Fruit fly (Drosophila melanogaster) S2 (cell line): ENCODE data around the gene Nsun2.
A peak's percentile ranks its signal among the peaks of the same experiment; 100 is the strongest.

Source experiments
- CG8478 ChIP-seq: fragments of >200 bp; optimal IDR thresholded peaks from 2 replicates; lab custom pipeline; 2018
- CTCF ChIP-seq, 2 experiments: fragments of >200 bp; optimal IDR thresholded peaks; 2 replicates each; lab custom pipeline; 2018

DNA sequence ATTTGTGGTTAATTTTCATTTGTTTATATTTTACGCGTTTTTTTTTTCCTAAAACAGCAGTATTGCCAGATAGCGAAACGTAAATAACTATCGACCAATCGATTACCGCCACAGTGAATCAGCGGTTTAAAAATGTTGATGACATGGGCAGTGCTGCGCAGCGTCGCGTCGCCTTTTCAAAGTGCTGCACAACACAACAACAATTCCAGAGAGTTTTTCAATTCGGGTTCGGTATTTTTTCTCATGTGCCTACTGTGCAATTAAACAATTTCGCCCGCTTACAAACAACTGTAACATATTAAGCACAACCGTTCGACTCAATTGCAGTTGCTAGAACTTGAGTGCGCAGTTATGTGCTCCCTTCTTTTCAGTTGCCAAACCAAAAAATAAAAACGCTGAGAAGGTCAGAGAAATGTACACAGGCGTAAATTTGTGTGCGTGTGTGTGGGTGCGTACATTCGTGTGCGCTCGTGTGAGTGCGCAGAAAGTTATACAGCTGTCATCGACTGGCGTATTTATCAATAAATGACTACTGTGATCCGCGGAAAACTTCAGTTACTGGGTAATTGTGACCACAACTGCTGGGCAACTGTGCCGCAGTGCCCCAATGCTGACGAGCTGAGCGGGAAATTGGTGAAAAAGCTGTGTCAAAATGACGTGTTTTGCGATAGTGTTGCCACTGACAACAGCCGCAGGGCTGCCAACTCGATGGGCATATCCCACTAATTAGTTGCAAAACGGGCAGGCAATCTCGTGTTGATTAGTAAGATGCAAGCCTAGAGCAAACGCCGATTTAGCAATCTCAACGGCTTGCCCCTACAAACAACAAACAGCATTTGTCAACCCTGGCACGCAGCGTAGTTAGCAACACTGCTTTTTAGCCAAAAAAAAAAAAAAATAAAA is 3.6 kb upstream of the Nsun2 start, which contains the start of the genes tyf and Tip60:
- TF ChIP-seq CG8478, result no peak
- peak in 1 of 2 experiments; percentile 29 for TF ChIP-seq CTCF (optimal IDR thresholded peaks at IDR 0.05; lab: Kevin White, UChicago)
